Worm (Caenorhabditis elegans) whole organism, midembryonic: ENCODE results near the gene Y116A8C.38.

Experiments
- T22C8.4 ChIP-seq: fragments of 200-800 bp; sonication (Bioruptor generic); IDR thresholded peaks from 2 replicates; pipeline ENCODE4 v1.3.6; 2022; ENCODE audit warnings: missing genetic modification characterization, missing compliant biosample characterization
- cog-1 ChIP-seq: sonication (generic microtip); optimal IDR thresholded peaks from 2 replicates; lab custom pipeline; 2016; ENCODE audit warnings: missing genetic modification characterization, missing compliant biosample characterization
- flt-1 ChIP-seq: fragments of 200-800 bp; sonication (Bioruptor generic); IDR thresholded peaks from 2 replicates; pipeline ENCODE4 v1.3.6; 2022; ENCODE audit warnings: missing genetic modification characterization, missing compliant biosample characterization
- klf-2 ChIP-seq: fragments of 200-800 bp; sonication (Bioruptor generic); conservative IDR thresholded peaks from 2 replicates; pipeline ENCODE4 v1.3.6; 2022; ENCODE audit warnings: missing genetic modification reagents, missing genetic modification characterization, missing compliant biosample characterization
- med-1 ChIP-seq: sonication (generic microtip); optimal IDR thresholded peaks from 2 replicates; lab custom pipeline; 2017; ENCODE audit warnings: missing genetic modification characterization, mild to moderate bottlenecking, missing compliant biosample characterization, antibody characterized with exemption, missing genetic modification reagents; ENCODE audit not compliant: insufficient read depth
- ref-1 ChIP-seq: fragments of 200-800 bp; sonication (Bioruptor generic); conservative IDR thresholded peaks from 2 replicates; pipeline ENCODE4 v1.3.6; 2022; ENCODE audit warnings: missing genetic modification reagents, missing genetic modification characterization, missing compliant biosample characterization
- tab-1 ChIP-seq: fragments of 200-800 bp; sonication (Bioruptor generic); IDR thresholded peaks from 2 replicates; pipeline ENCODE4 v1.3.6; 2022; ENCODE audit warnings: missing genetic modification characterization, missing compliant biosample characterization
- ztf-23 ChIP-seq: fragments of 200-800 bp; sonication (Bioruptor generic); IDR thresholded peaks from 2 replicates; pipeline ENCODE4 v1.3.6; 2022; ENCODE audit warnings: missing genetic modification reagents, missing genetic modification characterization, missing compliant biosample characterization
- ztf-29 ChIP-seq: fragments of 200-800 bp; sonication (Bioruptor generic); IDR thresholded peaks from 2 replicates; pipeline ENCODE4 v1.3.6; 2022; ENCODE audit warnings: missing genetic modification reagents, missing genetic modification characterization, missing compliant biosample characterization

Gene Y116A8C.38

ce11 chrIV:17111813-17112212, 19.5 kb upstream of the Y116A8C.38 start, which contains the start of gene Y116A8C.33:
Gene Y116A8C.33, plus strand, starts transcription at chrIV:17112113.
- no peak for TF ChIP-seq klf-2
- TF ChIP-seq tab-1: no peak
- no peak for TF ChIP-seq cog-1
- TF ChIP-seq ztf-29 (GFP tag; lab: Robert Waterston, UW): no peak
- no peak for TF ChIP-seq ref-1 (GFP tag; lab: Robert Waterston, UW)
- TF ChIP-seq T22C8.4: no peak
- TF ChIP-seq med-1 (GFP tag; lab: Kevin White, UChicago): no peak
- no peak for TF ChIP-seq ztf-23 (GFP tag; lab: Robert Waterston, UW)
- no peak for TF ChIP-seq flt-1 (GFP tag; lab: Robert Waterston, UW)

- TF ChIP-seq cog-1 (no peak), ztf-29 (GFP tag; lab: Robert Waterston, UW) (no peak), flt-1 (GFP tag; lab: Robert Waterston, UW) (no peak), klf-2 (no peak), ztf-23 (GFP tag; lab: Robert Waterston, UW) (no peak), tab-1 (no peak), T22C8.4 (no peak), med-1 (GFP tag; lab: Kevin White, UChicago) (no peak), ref-1 (GFP tag; lab: Robert Waterston, UW) (no peak)
These were observed 15.0 kb upstream of the Y116A8C.38 start, which contains the start of gene cyn-13 for ce11 chrIV:17116345-17116744. Gene cyn-13, minus strand, starts transcription at chrIV:17116657.

- TF ChIP-seq tab-1 (0 out of 2 replicates have a peak, but pooled peaks have one; percentile 51), ztf-29 (GFP tag; lab: Robert Waterston, UW) (no peak), ztf-23 (GFP tag; lab: Robert Waterston, UW) (no peak)
These were observed 14.5 kb upstream of the Y116A8C.38 start for ce11 chrIV:17116821-17117220.

ce11 chrIV:17118585-17118984, 12.8 kb upstream of the Y116A8C.38 start, which contains the start of gene uaf-2:
Gene uaf-2, minus strand, starts transcription at chrIV:17118767.
- no peak for TF ChIP-seq ztf-23 (GFP tag; lab: Robert Waterston, UW)
- no peak for TF ChIP-seq ref-1 (GFP tag; lab: Robert Waterston, UW)
- TF ChIP-seq med-1 (GFP tag; lab: Kevin White, UChicago): no peak
- TF ChIP-seq flt-1 (GFP tag; lab: Robert Waterston, UW): peak; percentile 25; the same call in 1 of the 2 replicates
- TF ChIP-seq cog-1: no peak
- TF ChIP-seq T22C8.4: no peak

ce11 chrIV:17118987-17119732, 12.2 kb upstream of the Y116A8C.38 start, which contains the start of gene itsn-1:
Gene itsn-1, plus strand, starts transcription at chrIV:17119682.
- TF ChIP-seq med-1 (GFP tag; lab: Kevin White, UChicago) (no peak), T22C8.4 (peak; percentile 47; the same call in 1 of the 2 replicates)

- TF ChIP-seq ztf-23 (GFP tag; lab: Robert Waterston, UW): no peak
- no peak for TF ChIP-seq ztf-29 (GFP tag; lab: Robert Waterston, UW)
- no peak for TF ChIP-seq flt-1 (GFP tag; lab: Robert Waterston, UW)
- no peak for TF ChIP-seq T22C8.4
- TF ChIP-seq klf-2: no peak
- no peak for TF ChIP-seq med-1 (GFP tag; lab: Kevin White, UChicago)
- TF ChIP-seq ref-1 (GFP tag; lab: Robert Waterston, UW): no peak
- TF ChIP-seq cog-1: no peak
- no peak for TF ChIP-seq tab-1
These were observed 10.1 kb upstream of the Y116A8C.38 start for ce11 chrIV:17121058-17121773.

- no peak for TF ChIP-seq ztf-23 (GFP tag; lab: Robert Waterston, UW)
- TF ChIP-seq tab-1: no peak
- TF ChIP-seq cog-1: no peak
- no peak for TF ChIP-seq ref-1 (GFP tag; lab: Robert Waterston, UW)
- TF ChIP-seq klf-2: no peak
- TF ChIP-seq T22C8.4: no peak
- TF ChIP-seq med-1 (GFP tag; lab: Kevin White, UChicago): no peak
- no peak for TF ChIP-seq flt-1 (GFP tag; lab: Robert Waterston, UW)
- no peak for TF ChIP-seq ztf-29 (GFP tag; lab: Robert Waterston, UW)
These were observed 5.4 kb upstream of the Y116A8C.38 start for ce11 chrIV:17125967-17126366.

- no peak for TF ChIP-seq med-1 (GFP tag; lab: Kevin White, UChicago)
- no peak for TF ChIP-seq tab-1
- TF ChIP-seq klf-2: no peak
- no peak for TF ChIP-seq flt-1 (GFP tag; lab: Robert Waterston, UW)
- no peak for TF ChIP-seq ztf-29 (GFP tag; lab: Robert Waterston, UW)
- no peak for TF ChIP-seq T22C8.4
- no peak for TF ChIP-seq cog-1
- TF ChIP-seq ref-1 (GFP tag; lab: Robert Waterston, UW): no peak
- TF ChIP-seq ztf-23 (GFP tag; lab: Robert Waterston, UW): no peak
These were observed 4.8 kb upstream of the Y116A8C.38 start for ce11 chrIV:17126512-17126911.

ce11 chrIV:17150418-17150817, 19.1 kb downstream of the Y116A8C.38 start:
- TF ChIP-seq ref-1 (GFP tag; lab: Robert Waterston, UW) (no peak), flt-1 (GFP tag; lab: Robert Waterston, UW) (no peak), ztf-29 (GFP tag; lab: Robert Waterston, UW) (no peak), T22C8.4 (no peak), klf-2 (no peak), tab-1 (no peak), cog-1 (no peak), ztf-23 (GFP tag; lab: Robert Waterston, UW) (no peak), med-1 (GFP tag; lab: Kevin White, UChicago) (no peak)
